Worm (Caenorhabditis elegans): ENCODE data around the gene F45H10.5.
A peak's percentile ranks its signal among the peaks of the same experiment; 100 is the strongest.

The F45H10.5 gene

ce11 chrII:13505977-13506568 lies 4.4 kb downstream of the F45H10.5 start:
- no peak for TF ChIP-seq mab-5 (tag; optimal IDR thresholded peaks at IDR 0.05)
- TF ChIP-seq fos-1 (tag; optimal IDR thresholded peaks at IDR 0.05): peak; percentile 79
- no peak for TF ChIP-seq crh-2 (tag; optimal IDR thresholded peaks at IDR 0.05)
- no peak for TF ChIP-seq gmeb-1 (tag; optimal IDR thresholded peaks at IDR 0.05)
- no peak for TF ChIP-seq blmp-1 (tag; optimal IDR thresholded peaks at IDR 0.05; ENCODE audit: insufficient read depth)
- no peak for TF ChIP-seq alr-1 (tag; optimal IDR thresholded peaks at IDR 0.05)

- TF ChIP-seq unc-39 (tag; optimal IDR thresholded peaks at IDR 0.05): no peak
- no peak for TF ChIP-seq ztf-11 (tag; optimal IDR thresholded peaks at IDR 0.05)
- no peak for TF ChIP-seq ceh-82 (tag; optimal IDR thresholded peaks at IDR 0.05)
- TF ChIP-seq nhr-6 (tag; optimal IDR thresholded peaks at IDR 0.05): no peak
- no peak for TF ChIP-seq Y55F3AM.14 (GFP tag; optimal IDR thresholded peaks at IDR 0.05)
- no peak for TF ChIP-seq nhr-21 (tag; optimal IDR thresholded peaks at IDR 0.05)
- TF ChIP-seq ama-1 (optimal IDR thresholded peaks at IDR 0.05): no peak
- peak; percentile 81 for TF ChIP-seq fos-1 (tag; optimal IDR thresholded peaks at IDR 0.05)
- TF ChIP-seq F13H6.1 (tag; optimal IDR thresholded peaks at IDR 0.05): no peak
- TF ChIP-seq sma-9 (GFP tag; optimal IDR thresholded peaks at IDR 0.05): no peak
- TF ChIP-seq sma-9 (tag; optimal IDR thresholded peaks at IDR 0.05): no peak
- TF ChIP-seq skn-1 (tag; optimal IDR thresholded peaks at IDR 0.05): no peak
- no peak for TF ChIP-seq nhr-10 (tag; optimal IDR thresholded peaks at IDR 0.05)
- peak; percentile 4 for TF ChIP-seq gmeb-1 (tag; optimal IDR thresholded peaks at IDR 0.05)
- no peak for TF ChIP-seq lin-13 (GFP tag; optimal IDR thresholded peaks at IDR 0.05)
These were observed 5.9 kb downstream of the F45H10.5 start, which contains the start of gene nep-17 for ce11 chrII:13507535-13507934. TSS of gene nep-17 (plus strand) at chrII:13507819.

- TF ChIP-seq lsy-2 (tag; optimal IDR thresholded peaks at IDR 0.05) (no peak), ama-1 (optimal IDR thresholded peaks at IDR 0.05) (no peak), elt-3 (tag; optimal IDR thresholded peaks at IDR 0.05) (no peak), snpc-4 (tag; optimal IDR thresholded peaks at IDR 0.05) (no peak), egl-27 (tag; optimal IDR thresholded peaks at IDR 0.05) (no peak), fos-1 (tag; optimal IDR thresholded peaks at IDR 0.05) (peak; percentile 85), nhr-129 (tag; optimal IDR thresholded peaks at IDR 0.05) (peak; percentile 38), lin-39 (tag; optimal IDR thresholded peaks at IDR 0.05) (no peak)
These were observed 6.9 kb downstream of the F45H10.5 start for ce11 chrII:13508607-13509006.

- TF ChIP-seq sma-9 (GFP tag; optimal IDR thresholded peaks at IDR 0.05) (no peak), sma-9 (tag; optimal IDR thresholded peaks at IDR 0.05) (no peak), nhr-21 (tag; optimal IDR thresholded peaks at IDR 0.05) (no peak), nhr-10 (tag; optimal IDR thresholded peaks at IDR 0.05) (no peak), R02D3.7 (tag; optimal IDR thresholded peaks at IDR 0.05) (no peak), nhr-11 (tag; optimal IDR thresholded peaks at IDR 0.05) (no peak), elt-1 (tag; optimal IDR thresholded peaks at IDR 0.05) (no peak), sem-4 (tag; optimal IDR thresholded peaks at IDR 0.05) (no peak), nhr-23 (tag; optimal IDR thresholded peaks at IDR 0.05) (no peak), dmd-4 (tag; optimal IDR thresholded peaks at IDR 0.05) (no peak), peb-1 (tag; optimal IDR thresholded peaks at IDR 0.05) (no peak), alr-1 (tag; optimal IDR thresholded peaks at IDR 0.05) (no peak), lin-13 (GFP tag; optimal IDR thresholded peaks at IDR 0.05) (no peak), nhr-77 (tag; optimal IDR thresholded peaks at IDR 0.05) (no peak), F13H6.1 (tag; optimal IDR thresholded peaks at IDR 0.05) (no peak), ztf-1 (GFP tag; conservative IDR thresholded peaks at IDR 0.05) (no peak), lsy-2 (tag; optimal IDR thresholded peaks at IDR 0.05) (no peak), mab-5 (tag; optimal IDR thresholded peaks at IDR 0.05) (no peak)
These were observed 14.1 kb downstream of the F45H10.5 start for ce11 chrII:13515813-13516212.

- TF ChIP-seq unc-62 (GFP tag; optimal IDR thresholded peaks at IDR 0.05) (no peak), nhr-77 (tag; optimal IDR thresholded peaks at IDR 0.05) (no peak), dmd-4 (tag; optimal IDR thresholded peaks at IDR 0.05) (no peak), ceh-16 (tag; optimal IDR thresholded peaks at IDR 0.05) (no peak), nhr-10 (tag; optimal IDR thresholded peaks at IDR 0.05) (no peak), sma-3 (GFP tag; optimal IDR thresholded peaks at IDR 0.05) (no peak), nhr-6 (tag; optimal IDR thresholded peaks at IDR 0.05) (no peak), ztf-11 (tag; optimal IDR thresholded peaks at IDR 0.05) (no peak), R02D3.7 (tag; optimal IDR thresholded peaks at IDR 0.05) (no peak), blmp-1 (tag; optimal IDR thresholded peaks at IDR 0.05; ENCODE audit: insufficient read depth) (no peak), nhr-25 (tag; optimal IDR thresholded peaks at IDR 0.05) (no peak), crh-2 (tag; optimal IDR thresholded peaks at IDR 0.05) (no peak), egl-27 (tag; optimal IDR thresholded peaks at IDR 0.05) (no peak), sem-4 (tag; optimal IDR thresholded peaks at IDR 0.05) (no peak)
These were observed 15.9 kb downstream of the F45H10.5 start, which contains the start of gene sre-45 for ce11 chrII:13517600-13517999. TSS of gene sre-45 (plus strand) at chrII:13517900.

All from whole organism, L2 larva.